3 worm cellular contexts compared by ENCODE assay signal in genomic region chrX:12248140-12248539, ce11.
TF ChIP-seq lines count a peak whose summit lies in the region.

No protein-coding gene starts in this region.

TF ChIP-seq in whole organism, L1 larva, 84 proteins besides CTCF, POLR2A, EP300 and RAD21:
- TF ChIP-seq unc-130 (tag; optimal IDR thresholded peaks at IDR 0.05; lab: Kevin White, UChicago) (no peak), lin-14 (GFP tag; optimal IDR thresholded peaks at IDR 0.05; lab: Kevin White, UChicago) (peak; percentile 2), hlh-17 (GFP tag; optimal IDR thresholded peaks at IDR 0.05; lab: Kevin White, UChicago; ENCODE audit: borderline replicate concordance) (no peak), rnt-1 (tag; optimal IDR thresholded peaks at IDR 0.05; lab: Kevin White, UChicago) (peak; percentile 44), ztf-4 (tag; optimal IDR thresholded peaks at IDR 0.05; lab: Kevin White, UChicago) (no peak)

TF ChIP-seq in whole organism, late embryonic, 69 proteins besides CTCF, POLR2A, EP300 and RAD21:
- TF ChIP-seq T23F11.4 (GFP tag; optimal IDR thresholded peaks at IDR 0.05; lab: Kevin White, UChicago) (no peak), ceh-30 (tag; optimal IDR thresholded peaks at IDR 0.05; lab: Kevin White, UChicago) (no peak), ztf-16 (tag; optimal IDR thresholded peaks at IDR 0.05; lab: Kevin White, UChicago) (no peak), pat-9 (tag; optimal IDR thresholded peaks at IDR 0.05; lab: Kevin White, UChicago) (no peak), rnt-1 (tag; optimal IDR thresholded peaks at IDR 0.05; lab: Kevin White, UChicago) (peak; percentile 40), nfya-1 (tag; optimal IDR thresholded peaks at IDR 0.05; lab: Kevin White, UChicago) (no peak), eyg-1 (tag; optimal IDR thresholded peaks at IDR 0.05; lab: Kevin White, UChicago) (no peak), ceh-19 (GFP tag; optimal IDR thresholded peaks at IDR 0.05; lab: Kevin White, UChicago) (no peak)

TF ChIP-seq in whole organism, mixed stage, embryonic, 35 proteins besides CTCF, POLR2A, EP300 and RAD21:
- peak; percentile 91 for TF ChIP-seq hlh-1 (tag; optimal IDR thresholded peaks at IDR 0.05; lab: Kevin White, UChicago)
- no peak for TF ChIP-seq ceh-39 (tag; optimal IDR thresholded peaks at IDR 0.05; lab: Kevin White, UChicago)
- TF ChIP-seq unc-62 (GFP tag; optimal IDR thresholded peaks at IDR 0.05; lab: Kevin White, UChicago) = peak; percentile 22
- TF ChIP-seq mab-5 (tag; optimal IDR thresholded peaks at IDR 0.05; lab: Kevin White, UChicago) = no peak

Comparison
In these comparisons a context has a peak if more than half of its experiments do, and no peak if none do; other contexts are left out.
1. Of the 10 proteins assayed by ChIP-seq in both whole organism, L1 larva and whole organism, late embryonic: peak only in whole organism, L1 larva: none; only in whole organism, late embryonic: none; in both: rnt-1; in neither: 9.